Fruit fly (Drosophila melanogaster): Measurements from ENCODE around the gene CG6565.

CG6565 gene

dm6 chr2L:13368940-13369339 lies 4.9 kb upstream of the CG6565 start, which contains the start of gene CG31855:
Gene CG31855, plus strand, starts transcription at chr2L:13369204.
- TF ChIP-seq Pif1B (GFP tag; optimal IDR thresholded peaks at IDR 0.05) (peak; percentile 71), Ets98B (GFP tag; IDR thresholded peaks at IDR 0.05) (peak; percentile 83), CG10348 (GFP tag; IDR thresholded peaks at IDR 0.05) (no peak), Pif1A (GFP tag; optimal IDR thresholded peaks at IDR 0.05) (peak; percentile 84), CG15710 (tag; optimal IDR thresholded peaks at IDR 0.05) (peak; percentile 76), fd96Ca (GFP tag; IDR thresholded peaks at IDR 0.05) (no peak; the same call in 2 of the 3 replicates), EcR (GFP tag; optimal IDR thresholded peaks at IDR 0.05) (no peak), CG9948 (tag; optimal IDR thresholded peaks at IDR 0.05) (peak; percentile 39), CG17806 (tag; optimal IDR thresholded peaks at IDR 0.05) (peak; percentile 65), CG13204 (GFP tag; optimal IDR thresholded peaks at IDR 0.05) (no peak), CG12605 (GFP tag; IDR thresholded peaks at IDR 0.05) (peak; percentile 63), CG14655 (GFP tag; optimal IDR thresholded peaks at IDR 0.05) (no peak), D1 (tag; optimal IDR thresholded peaks at IDR 0.05) (peak; percentile 58), CG34367 (tag; optimal IDR thresholded peaks at IDR 0.05) (peak; percentile 59), gl (tag; optimal IDR thresholded peaks at IDR 0.05) (peak; percentile 25), CG8301 (tag; optimal IDR thresholded peaks at IDR 0.05) (peak; percentile 65), CG4496 (GFP tag; IDR thresholded peaks at IDR 0.05) (peak; percentile 58; the same call in 2 of the 3 replicates), CG32121 (GFP tag; IDR thresholded peaks at IDR 0.05) (peak; percentile 59), Snoo (tag; optimal IDR thresholded peaks at IDR 0.05) (peak; percentile 74), rn (GFP tag; IDR thresholded peaks at IDR 0.05) (peak; percentile 41; the same call in 1 of the 2 replicates), CG8159 (tag; optimal IDR thresholded peaks at IDR 0.05) (peak; percentile 66)

DNA sequence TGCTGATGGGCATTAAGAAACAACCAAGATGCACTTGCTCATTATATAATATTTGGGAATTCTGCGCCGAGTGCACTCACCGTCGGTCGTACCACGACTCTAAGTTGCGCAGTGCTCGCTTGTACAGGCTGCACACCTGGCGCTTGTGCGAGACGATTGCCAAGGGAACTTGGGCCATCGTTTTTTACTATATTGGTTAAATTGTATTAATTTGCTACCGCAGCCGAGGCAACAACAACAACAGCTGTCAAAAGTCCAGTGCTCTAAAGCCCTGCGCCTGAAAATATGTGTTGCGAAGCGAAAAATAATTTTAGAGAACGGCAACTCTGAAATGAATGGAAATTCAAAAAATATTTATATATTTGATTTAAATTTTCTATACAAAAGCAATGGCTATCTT lies 3.1 kb upstream of the CG6565 start, which contains the start of gene ND-B22:
Gene ND-B22 (minus strand): TSS at position 349 of the 400 bp plus-strand sequence.
- no peak for TF ChIP-seq CG9948 (tag; optimal IDR thresholded peaks at IDR 0.05)
- TF ChIP-seq CG15710 (tag; optimal IDR thresholded peaks at IDR 0.05) = peak; percentile 17
- TF ChIP-seq Pif1B (GFP tag; optimal IDR thresholded peaks at IDR 0.05) = no peak
- TF ChIP-seq CG14655 (GFP tag; optimal IDR thresholded peaks at IDR 0.05) = no peak
- peak; percentile 38 for TF ChIP-seq Snoo (tag; optimal IDR thresholded peaks at IDR 0.05)

DNA sequence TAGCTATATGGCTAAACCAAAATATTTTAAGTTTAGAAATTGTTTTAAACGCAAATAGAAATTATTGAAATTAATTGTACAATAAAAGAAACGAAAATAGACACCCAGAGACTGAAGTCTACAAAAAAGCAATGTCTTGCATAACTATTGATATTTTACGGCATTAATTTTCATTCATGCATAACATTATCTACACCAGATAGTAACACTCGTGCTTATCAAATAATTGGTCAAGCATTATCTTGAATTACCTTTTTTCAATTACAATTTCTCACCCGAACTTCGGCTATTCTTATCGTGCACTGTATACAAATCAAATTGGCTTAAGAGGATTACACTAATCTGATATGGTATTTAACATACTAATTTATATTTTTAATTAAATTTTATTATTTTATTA lies 2.3 kb downstream of the CG6565 start:
- TF ChIP-seq CG34367 (tag; optimal IDR thresholded peaks at IDR 0.05) = no peak
- TF ChIP-seq rn (GFP tag; IDR thresholded peaks at IDR 0.05) = no peak
- no peak for TF ChIP-seq CG15710 (tag; optimal IDR thresholded peaks at IDR 0.05)
- TF ChIP-seq CG17806 (tag; optimal IDR thresholded peaks at IDR 0.05) = no peak
- TF ChIP-seq Pif1A (GFP tag; optimal IDR thresholded peaks at IDR 0.05) = no peak
- TF ChIP-seq CG10348 (GFP tag; IDR thresholded peaks at IDR 0.05) = no peak
- no peak for TF ChIP-seq CG13204 (GFP tag; optimal IDR thresholded peaks at IDR 0.05)
- no peak for TF ChIP-seq Ets98B (GFP tag; IDR thresholded peaks at IDR 0.05)
- no peak for TF ChIP-seq EcR (GFP tag; optimal IDR thresholded peaks at IDR 0.05)
- no peak for TF ChIP-seq CG8159 (tag; optimal IDR thresholded peaks at IDR 0.05)

DNA sequence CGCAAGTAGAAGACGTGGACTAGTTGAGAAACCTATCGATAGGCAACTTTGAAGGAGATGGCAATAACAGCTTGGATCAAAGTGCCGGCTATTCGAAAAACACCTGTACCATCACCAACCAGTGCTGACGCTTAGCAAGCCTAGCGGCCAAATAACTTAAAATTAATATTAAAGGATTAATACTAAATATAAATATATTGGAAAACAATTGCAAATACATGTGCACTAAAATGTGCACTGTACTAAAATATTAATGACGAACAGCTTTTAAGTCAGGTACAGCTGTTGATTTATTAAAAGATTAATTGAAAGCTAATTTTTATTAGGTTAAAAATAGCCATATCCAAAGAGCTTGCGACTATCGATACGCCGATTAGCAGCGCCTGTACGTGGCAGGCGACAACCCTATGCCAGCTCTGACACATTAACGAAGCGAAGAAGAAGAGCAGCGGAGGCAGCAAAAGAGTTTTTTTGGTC lies 4.7 kb downstream of the CG6565 start, which contains the start of the genes CG9302 and beta'COP:
Gene CG9302 (minus strand): TSS at position 51 of the 477 bp plus-strand sequence.
Gene beta'COP (plus strand): TSS at position 415 of the 477 bp plus-strand sequence.
- TF ChIP-seq CG32121 (GFP tag; IDR thresholded peaks at IDR 0.05) (peak; percentile 36; the same call in 1 of the 2 replicates), CG4496 (GFP tag; IDR thresholded peaks at IDR 0.05) (no peak), EcR (GFP tag; optimal IDR thresholded peaks at IDR 0.05) (no peak), Ets98B (GFP tag; IDR thresholded peaks at IDR 0.05) (peak; percentile 34; the same call in 1 of the 2 replicates), CG15710 (tag; optimal IDR thresholded peaks at IDR 0.05) (peak; percentile 86), CG17806 (tag; optimal IDR thresholded peaks at IDR 0.05) (peak; percentile 38), gl (tag; optimal IDR thresholded peaks at IDR 0.05) (no peak), CG13204 (GFP tag; optimal IDR thresholded peaks at IDR 0.05) (no peak), Snoo (tag; optimal IDR thresholded peaks at IDR 0.05) (peak; percentile 57), CG8301 (tag; optimal IDR thresholded peaks at IDR 0.05) (no peak), fd96Ca (GFP tag; IDR thresholded peaks at IDR 0.05) (0 out of 3 replicates have a peak, but pooled peaks have one; percentile 43), D1 (tag; optimal IDR thresholded peaks at IDR 0.05) (no peak), rn (GFP tag; IDR thresholded peaks at IDR 0.05) (no peak), CG12605 (GFP tag; IDR thresholded peaks at IDR 0.05) (no peak), Pif1B (GFP tag; optimal IDR thresholded peaks at IDR 0.05) (no peak), CG9948 (tag; optimal IDR thresholded peaks at IDR 0.05) (peak; percentile 58), Pif1A (GFP tag; optimal IDR thresholded peaks at IDR 0.05) (no peak), CG14655 (GFP tag; optimal IDR thresholded peaks at IDR 0.05) (no peak), CG8159 (tag; optimal IDR thresholded peaks at IDR 0.05) (no peak), CG34367 (tag; optimal IDR thresholded peaks at IDR 0.05) (no peak), CG10348 (GFP tag; IDR thresholded peaks at IDR 0.05) (0 out of 2 replicates have a peak, but pooled peaks have one; percentile 22)

dm6 chr2L:13382351-13383029 lies 8.7 kb downstream of the CG6565 start, which contains the start of gene loqs:
Gene loqs, plus strand, starts transcription at chr2L:13382652.
- TF ChIP-seq CG9948 (tag; optimal IDR thresholded peaks at IDR 0.05) = no peak
- no peak for TF ChIP-seq gl (tag; optimal IDR thresholded peaks at IDR 0.05)
- no peak for TF ChIP-seq EcR (GFP tag; optimal IDR thresholded peaks at IDR 0.05)
- no peak; the same call in 1 of the 2 replicates for TF ChIP-seq Ets98B (GFP tag; IDR thresholded peaks at IDR 0.05)
- TF ChIP-seq CG17806 (tag; optimal IDR thresholded peaks at IDR 0.05) = no peak
- no peak for TF ChIP-seq Pif1B (GFP tag; optimal IDR thresholded peaks at IDR 0.05)
- no peak for TF ChIP-seq Snoo (tag; optimal IDR thresholded peaks at IDR 0.05)
- no peak for TF ChIP-seq CG32121 (GFP tag; IDR thresholded peaks at IDR 0.05)
- TF ChIP-seq CG34367 (tag; optimal IDR thresholded peaks at IDR 0.05) = no peak
- no peak for TF ChIP-seq CG10348 (GFP tag; IDR thresholded peaks at IDR 0.05)
